Fruit fly (Drosophila melanogaster) whole organism, prepupa: ENCODE data around the gene CG1998.

Experiments used
- Blimp-1 ChIP-seq: fragments of 200-800 bp; sonication (Bioruptor generic); optimal IDR thresholded peaks from 3 replicates; lab custom pipeline; 2017; ENCODE audit warnings: missing biosample characterization, missing genetic modification characterization, mild to moderate bottlenecking, moderate library complexity, missing genetic modification reagents
- CG10669 ChIP-seq: fragments of 200-800 bp; sonication (Bioruptor generic); optimal IDR thresholded peaks from 3 replicates; lab custom pipeline; 2018; ENCODE audit warnings: missing biosample characterization, mild to moderate bottlenecking, missing genetic modification characterization, moderate library complexity
- CG11294 ChIP-seq: fragments of 200-800 bp; sonication (Bioruptor generic); IDR thresholded peaks from 2 replicates; pipeline ENCODE4 v1.3.6; 2022; ENCODE audit warnings: missing biosample characterization, missing genetic modification characterization
- CG11762 ChIP-seq: fragments of 200-800 bp; sonication (Bioruptor generic); optimal IDR thresholded peaks from 3 replicates; lab custom pipeline; 2016; ENCODE audit warnings: missing biosample characterization, missing genetic modification characterization; ENCODE audit not compliant: insufficient read depth
- CG11902 ChIP-seq: fragments of 200-800 bp; sonication (Bioruptor generic); optimal IDR thresholded peaks from 3 replicates; lab custom pipeline; 2016; ENCODE audit warnings: missing biosample characterization, missing genetic modification characterization
- CG15336 ChIP-seq: fragments of 200-800 bp; sonication (Bioruptor generic); IDR thresholded peaks from 2 replicates; pipeline ENCODE4 v1.3.6; 2022; ENCODE audit warnings: missing biosample characterization, missing genetic modification characterization
- CG1621 ChIP-seq: fragments of 200-800 bp; sonication (Bioruptor generic); optimal IDR thresholded peaks from 3 replicates; lab custom pipeline; 2018; ENCODE audit warnings: missing biosample characterization, mild to moderate bottlenecking, missing genetic modification characterization
- CG16779 ChIP-seq: fragments of 200-800 bp; sonication (Bioruptor generic); optimal IDR thresholded peaks from 3 replicates; lab custom pipeline; 2017; ENCODE audit warnings: missing biosample characterization, mild to moderate bottlenecking, missing genetic modification characterization
- CG3032 ChIP-seq: fragments of 200-800 bp; optimal IDR thresholded peaks from 2 replicates; lab custom pipeline; 2019; ENCODE audit warnings: missing biosample characterization, mild to moderate bottlenecking, missing genetic modification characterization, moderate library complexity
- CG32006 ChIP-seq: fragments of 200-800 bp; sonication (Bioruptor generic); optimal IDR thresholded peaks from 3 replicates; lab custom pipeline; 2017; ENCODE audit warnings: missing biosample characterization, mild to moderate bottlenecking, missing genetic modification characterization
- CG34406 ChIP-seq: fragments of 200-800 bp; sonication (Bioruptor generic); optimal IDR thresholded peaks from 3 replicates; lab custom pipeline; 2016; ENCODE audit warnings: missing biosample characterization, missing genetic modification characterization
- CG3919 ChIP-seq: fragments of 200-800 bp; sonication (Bioruptor generic); optimal IDR thresholded peaks from 3 replicates; lab custom pipeline; 2016; ENCODE audit warnings: missing biosample characterization, missing genetic modification characterization
- CG4318 ChIP-seq: fragments of 200-800 bp; sonication (Bioruptor generic); optimal IDR thresholded peaks from 3 replicates; lab custom pipeline; 2017; ENCODE audit warnings: missing biosample characterization, mild to moderate bottlenecking, missing genetic modification characterization
- CG6163 ChIP-seq: fragments of 200-800 bp; sonication (Bioruptor generic); IDR thresholded peaks from 3 replicates; pipeline ENCODE4 v1.3.6; 2022; ENCODE audit warnings: missing biosample characterization, missing genetic modification characterization
- CG6276 ChIP-seq: fragments of 200-800 bp; sonication (Bioruptor generic); optimal IDR thresholded peaks from 2 replicates; lab custom pipeline; 2017; ENCODE audit warnings: missing biosample characterization, mild to moderate bottlenecking, missing genetic modification characterization
- CG6808 ChIP-seq: fragments of 200-800 bp; sonication (Bioruptor generic); optimal IDR thresholded peaks from 3 replicates; lab custom pipeline; 2017; ENCODE audit warnings: missing biosample characterization, missing genetic modification characterization, mild to moderate bottlenecking, moderate library complexity, missing genetic modification reagents
- CG7368 ChIP-seq: fragments of 200-800 bp; sonication (Bioruptor generic); optimal IDR thresholded peaks from 3 replicates; lab custom pipeline; 2016; ENCODE audit warnings: missing biosample characterization, missing genetic modification characterization
- CG8119 ChIP-seq: fragments of 200-800 bp; sonication (Bioruptor generic); IDR thresholded peaks from 3 replicates; pipeline ENCODE4 v1.3.6; 2022; ENCODE audit warnings: missing biosample characterization, missing genetic modification characterization
- CG8319 ChIP-seq: fragments of 200-800 bp; sonication (Bioruptor generic); optimal IDR thresholded peaks from 3 replicates; lab custom pipeline; 2016; ENCODE audit warnings: missing biosample characterization, missing genetic modification characterization
- CG8632 ChIP-seq: fragments of 200-800 bp; sonication (Bioruptor generic); optimal IDR thresholded peaks from 3 replicates; lab custom pipeline; 2016; ENCODE audit warnings: missing biosample characterization, missing genetic modification characterization
- CG9139 ChIP-seq: fragments of 200-800 bp; sonication (Bioruptor generic); optimal IDR thresholded peaks from 3 replicates; lab custom pipeline; 2017; ENCODE audit warnings: missing biosample characterization, mild to moderate bottlenecking, missing genetic modification characterization
- Eip78C ChIP-seq: fragments of 200-800 bp; sonication (Bioruptor generic); peaks from one replicate; lab custom pipeline; 2016; ENCODE audit warnings: missing biosample characterization, missing genetic modification characterization
- Eip93F ChIP-seq: fragments of 200-800 bp; sonication (Bioruptor generic); optimal IDR thresholded peaks from 2 replicates; lab custom pipeline; 2016; ENCODE audit warnings: missing biosample characterization, mild to moderate bottlenecking, missing genetic modification characterization
- Ets21C ChIP-seq: fragments of 200-800 bp; sonication (Bioruptor generic); optimal IDR thresholded peaks from 3 replicates; lab custom pipeline; 2016; ENCODE audit warnings: missing biosample characterization, missing genetic modification characterization
- Ets96B ChIP-seq: fragments of 200-800 bp; optimal IDR thresholded peaks from 2 replicates; lab custom pipeline; 2019; ENCODE audit warnings: missing biosample characterization, mild to moderate bottlenecking, missing genetic modification characterization, moderate library complexity
- Gug ChIP-seq: fragments of 200-800 bp; sonication (Bioruptor generic); IDR thresholded peaks from 2 replicates; pipeline ENCODE4 v1.3.6; 2022; ENCODE audit warnings: missing biosample characterization, missing genetic modification characterization
- Hr38 ChIP-seq: sonication (Bioruptor generic); optimal IDR thresholded peaks from 2 replicates; lab custom pipeline; 2016; ENCODE audit warnings: missing biosample characterization, missing genetic modification characterization
- Hr39 ChIP-seq: fragments of 200-800 bp; sonication (Bioruptor generic); optimal IDR thresholded peaks from 2 replicates; lab custom pipeline; 2016; ENCODE audit warnings: missing biosample characterization, missing genetic modification characterization
- Hr4 ChIP-seq: fragments of 200-800 bp; sonication (Bioruptor generic); optimal IDR thresholded peaks from 3 replicates; lab custom pipeline; 2016; ENCODE audit warnings: missing biosample characterization, missing genetic modification characterization
- Lpt ChIP-seq: fragments of 200-800 bp; sonication (Bioruptor generic); optimal IDR thresholded peaks from 3 replicates; lab custom pipeline; 2016; ENCODE audit warnings: missing biosample characterization, missing genetic modification characterization
- Met ChIP-seq: fragments of 200-800 bp; sonication (Bioruptor generic); optimal IDR thresholded peaks from 3 replicates; lab custom pipeline; 2016; ENCODE audit warnings: missing biosample characterization, missing genetic modification characterization
- OdsH ChIP-seq: fragments of 200-800 bp; sonication (Bioruptor generic); optimal IDR thresholded peaks from 3 replicates; lab custom pipeline; 2016; ENCODE audit warnings: missing biosample characterization, missing genetic modification characterization
- Smox ChIP-seq: fragments of 200-800 bp; sonication (Bioruptor generic); optimal IDR thresholded peaks from 3 replicates; lab custom pipeline; 2016; ENCODE audit warnings: missing biosample characterization, missing genetic modification characterization
- Sox102F ChIP-seq: fragments of 200-800 bp; sonication (Bioruptor generic); optimal IDR thresholded peaks from 2 replicates; lab custom pipeline; 2016; ENCODE audit warnings: missing biosample characterization, mild to moderate bottlenecking, missing genetic modification characterization
- Sox14 ChIP-seq: fragments of 200-800 bp; sonication (Bioruptor generic); optimal IDR thresholded peaks from 3 replicates; lab custom pipeline; 2016; ENCODE audit warnings: missing biosample characterization, missing genetic modification characterization
- Sox15 ChIP-seq: fragments of 200-800 bp; sonication (Bioruptor generic); optimal IDR thresholded peaks from 3 replicates; lab custom pipeline; 2016; ENCODE audit warnings: missing biosample characterization, missing genetic modification characterization
- acj6 ChIP-seq: fragments of 200-800 bp; sonication (Bioruptor generic); optimal IDR thresholded peaks from 3 replicates; lab custom pipeline; 2016; ENCODE audit warnings: missing biosample characterization, missing genetic modification characterization
- dac ChIP-seq: fragments of 200-800 bp; sonication (Bioruptor generic); optimal IDR thresholded peaks from 2 replicates; lab custom pipeline; 2017; ENCODE audit warnings: missing biosample characterization, mild to moderate bottlenecking, missing genetic modification characterization
- dsx ChIP-seq: fragments of 200-800 bp; optimal IDR thresholded peaks from 3 replicates; lab custom pipeline; 2019; ENCODE audit warnings: missing biosample characterization, mild to moderate bottlenecking, missing genetic modification characterization, moderate library complexity; ENCODE audit not compliant: poor library complexity, severe bottlenecking
- eg ChIP-seq: fragments of 200-800 bp; sonication (Bioruptor generic); IDR thresholded peaks from 3 replicates; pipeline ENCODE4 v1.3.6; 2022; ENCODE audit warnings: missing biosample characterization, missing genetic modification characterization
- fd59A ChIP-seq: fragments of 200-800 bp; sonication (Bioruptor generic); optimal IDR thresholded peaks from 2 replicates; lab custom pipeline; 2017; ENCODE audit warnings: missing biosample characterization, mild to moderate bottlenecking, missing genetic modification characterization, missing genetic modification reagents
- fd85E ChIP-seq: fragments of 200-800 bp; sonication (Bioruptor generic); optimal IDR thresholded peaks from 3 replicates; lab custom pipeline; 2016; ENCODE audit warnings: missing biosample characterization, missing genetic modification characterization
- fkh ChIP-seq: fragments of 200-800 bp; sonication (Bioruptor generic); optimal IDR thresholded peaks from 3 replicates; lab custom pipeline; 2017; ENCODE audit warnings: missing biosample characterization, mild to moderate bottlenecking, missing genetic modification characterization, moderate library complexity
- lz ChIP-seq: fragments of 200-800 bp; sonication (Bioruptor generic); optimal IDR thresholded peaks from 3 replicates; lab custom pipeline; 2016; ENCODE audit warnings: missing biosample characterization, missing genetic modification characterization
- pdm3 ChIP-seq: fragments of 200-800 bp; sonication (Bioruptor generic); optimal IDR thresholded peaks from 3 replicates; lab custom pipeline; 2016; ENCODE audit warnings: missing biosample characterization, missing genetic modification characterization
- salr ChIP-seq, 2 experiments: fragments of 200-800 bp; sonication (Bioruptor generic); optimal IDR thresholded peaks; 3 replicates each; lab custom pipeline; 2016 to 2018; ENCODE audit warnings: missing biosample characterization in 2 of 2, missing genetic modification characterization in 2 of 2, mild to moderate bottlenecking in 1 of 2
- spab ChIP-seq: fragments of 200-800 bp; sonication (Bioruptor generic); optimal IDR thresholded peaks from 2 replicates; lab custom pipeline; 2017; ENCODE audit warnings: missing biosample characterization, mild to moderate bottlenecking, missing genetic modification characterization, missing genetic modification reagents
- ss ChIP-seq, 2 experiments: fragments of 200-800 bp; sonication (Bioruptor generic); optimal IDR thresholded peaks; 2 replicates in 1 of 2; 3 replicates in 1 of 2; lab custom pipeline; 2017 to 2018; ENCODE audit warnings: mild to moderate bottlenecking in 2 of 2, missing biosample characterization in 2 of 2, missing genetic modification characterization in 2 of 2, moderate library complexity in 1 of 2
- topi ChIP-seq: fragments of 200-800 bp; sonication (Bioruptor generic); optimal IDR thresholded peaks from 3 replicates; lab custom pipeline; 2016; ENCODE audit warnings: missing biosample characterization, missing genetic modification characterization
- vri ChIP-seq: fragments of 200-800 bp; sonication (Bioruptor generic); optimal IDR thresholded peaks from 3 replicates; lab custom pipeline; 2016; ENCODE audit warnings: missing biosample characterization, mild to moderate bottlenecking, missing genetic modification characterization

Gene CG1998

DNA sequence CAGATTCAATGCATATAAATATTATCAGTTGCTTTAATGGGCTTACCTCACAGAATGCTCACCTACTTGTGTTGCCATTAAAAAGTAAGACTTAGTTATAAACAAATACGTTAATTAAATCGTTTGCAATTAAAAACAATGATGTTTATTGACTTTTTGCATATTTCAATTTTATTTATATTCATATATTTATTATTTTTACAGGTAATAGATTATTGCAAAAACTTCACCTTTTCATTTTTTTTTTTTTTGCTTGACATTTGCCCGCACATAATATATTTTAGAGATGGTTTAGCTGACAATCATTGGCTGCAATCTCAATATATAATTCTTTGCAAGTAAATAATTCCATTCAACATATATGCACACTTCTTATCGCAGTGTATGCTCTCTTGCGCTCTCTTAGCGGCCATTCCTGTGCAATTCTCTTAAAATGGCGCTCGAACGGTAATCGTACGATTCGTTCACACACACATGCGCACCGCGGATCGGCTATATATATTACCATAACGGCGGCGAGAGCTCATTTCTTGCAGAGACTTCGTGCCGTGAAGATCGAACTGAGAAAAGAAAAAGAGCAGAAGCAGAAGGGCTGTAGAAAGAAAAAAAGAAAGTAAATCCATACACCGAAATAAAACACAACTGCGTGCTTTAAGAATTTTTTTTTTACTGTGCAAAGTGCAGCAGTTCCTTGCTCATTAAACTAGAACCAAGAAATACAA, 16.3 kb downstream of the CG1998 start, which contains the start of gene Bcat:
Gene Bcat (plus strand): TSS at position 522 of the 722 bp plus-strand sequence.
- TF ChIP-seq CG32006 (peak; percentile 87), Hr4 (peak; percentile 65), Gug (no peak), Ets21C (peak; percentile 47), CG16779 (tag; lab: Kevin White, UChicago) (peak; percentile 52), CG6163 (0 out of 3 replicates have a peak, but pooled peaks have one; percentile 49), CG6276 (peak; percentile 78), CG4318 (GFP tag; lab: Kevin White, UChicago) (peak; percentile 74), fkh (GFP tag; lab: Kevin White, UChicago) (peak; percentile 4), CG8319 (peak; percentile 25), pdm3 (GFP tag; lab: Kevin White, UChicago) (peak; percentile 64), Sox15 (GFP tag; lab: Kevin White, UChicago) (peak; percentile 72), CG6808 (GFP tag; lab: Kevin White, UChicago) (peak; percentile 45), eg (peak; percentile 53; the same call in 2 of the 3 replicates), CG1621 (tag; lab: Kevin White, UChicago) (peak; percentile 14), CG11902 (GFP tag; lab: Kevin White, UChicago) (peak; percentile 46), fd85E (GFP tag; lab: Kevin White, UChicago) (no peak), CG8632 (GFP tag; lab: Kevin White, UChicago) (peak; percentile 66), fd59A (GFP tag; lab: Kevin White, UChicago) (peak; percentile 10), CG8119 (peak; percentile 38; the same call in 2 of the 3 replicates), Hr39 (GFP tag; lab: Kevin White, UChicago) (peak; percentile 67), Eip78C (GFP tag; lab: Kevin White, UChicago) (peak; percentile 86), Sox102F (GFP tag; lab: Kevin White, UChicago) (peak; percentile 69), spab (GFP tag; lab: Kevin White, UChicago) (peak; percentile 43), CG3032 (tag; lab: Kevin White, UChicago) (peak; percentile 12), ss (GFP tag; optimal IDR thresholded peaks at IDR 0.05; lab: Kevin White, UChicago) (peak; percentile 34 to 35), Ets96B (tag; lab: Kevin White, UChicago) (peak; percentile 26), OdsH (GFP tag; lab: Kevin White, UChicago) (peak; percentile 62), lz (peak; percentile 66), salr (GFP tag; optimal IDR thresholded peaks at IDR 0.05; lab: Kevin White, UChicago) (peak in 1 of 2 experiments; percentile 70), Eip93F (GFP tag; lab: Kevin White, UChicago) (no peak), Sox14 (GFP tag; lab: Kevin White, UChicago) (peak; percentile 60), CG9139 (GFP tag; lab: Kevin White, UChicago) (no peak), Lpt (GFP tag; lab: Kevin White, UChicago) (no peak), CG34406 (GFP tag; lab: Kevin White, UChicago) (peak; percentile 80), Hr38 (no peak), Blimp-1 (peak; percentile 57), CG10669 (GFP tag; lab: Kevin White, UChicago) (peak; percentile 43), acj6 (GFP tag; lab: Kevin White, UChicago) (peak; percentile 66), CG3919 (peak; percentile 55), CG15336 (GFP tag; lab: Robert Waterston, UW) (peak; percentile 38; the same call in 1 of the 2 replicates), topi (GFP tag; lab: Kevin White, UChicago) (peak; percentile 66), vri (GFP tag; lab: Kevin White, UChicago) (peak; percentile 49), CG11762 (GFP tag; lab: Kevin White, UChicago) (peak; percentile 40), Met (peak; percentile 72), dsx (GFP tag; lab: Kevin White, UChicago) (peak; percentile 26), dac (GFP tag; lab: Kevin White, UChicago) (peak; percentile 42), CG7368 (GFP tag; lab: Kevin White, UChicago) (peak; percentile 46), Smox (peak; percentile 59), CG11294 (GFP tag; lab: Robert Waterston, UW) (peak; percentile 22; the same call in 1 of the 2 replicates)
